Worm (Caenorhabditis elegans) whole organism, L3 larva: Measurements from ENCODE around the gene hda-2.

ENCODE experiments used
- ama-1 ChIP-seq: fragments of 150-350 bp; optimal IDR thresholded peaks from 2 replicates; lab custom pipeline; 2018
- ceh-16 ChIP-seq: sonication (generic microtip); optimal IDR thresholded peaks from 2 replicates; lab custom pipeline; 2017; ENCODE audit warnings: missing biosample characterization, missing genetic modification characterization
- lin-15B ChIP-seq: fragments of 150-350 bp; optimal IDR thresholded peaks from 2 replicates; lab custom pipeline; 2014; ENCODE audit warnings: missing biosample characterization, missing genetic modification characterization
- nfya-1 ChIP-seq: sonication (generic microtip); optimal IDR thresholded peaks from 2 replicates; lab custom pipeline; 2017; ENCODE audit warnings: missing genetic modification characterization, mild to moderate bottlenecking, missing compliant biosample characterization, antibody characterized with exemption, moderate library complexity; ENCODE audit not compliant: insufficient read depth
- nhr-237 ChIP-seq: fragments of 150-350 bp; optimal IDR thresholded peaks from 2 replicates; lab custom pipeline; 2014; ENCODE audit warnings: missing biosample characterization, missing genetic modification characterization
- nhr-28 ChIP-seq: fragments of 150-350 bp; optimal IDR thresholded peaks from 2 replicates; lab custom pipeline; 2014; ENCODE audit warnings: missing biosample characterization, missing genetic modification characterization
- pha-4 ChIP-seq: fragments of 150-350 bp; optimal IDR thresholded peaks from 2 replicates; lab custom pipeline; 2014; ENCODE audit warnings: missing biosample characterization, missing genetic modification reagents, missing genetic modification characterization
- unc-39 ChIP-seq: sonication (generic microtip); optimal IDR thresholded peaks from 4 replicates; lab custom pipeline; 2017; ENCODE audit warnings: missing biosample characterization, missing genetic modification characterization
- unc-62 ChIP-seq: fragments of 150-350 bp; sonication (generic microtip); optimal IDR thresholded peaks from 4 replicates; lab custom pipeline; 2014; ENCODE audit warnings: missing biosample characterization, missing genetic modification reagents, missing genetic modification characterization
- ztf-4 ChIP-seq: fragments of 150-350 bp; optimal IDR thresholded peaks from 2 replicates; lab custom pipeline; 2014; ENCODE audit warnings: missing biosample characterization, missing genetic modification characterization

DNA sequence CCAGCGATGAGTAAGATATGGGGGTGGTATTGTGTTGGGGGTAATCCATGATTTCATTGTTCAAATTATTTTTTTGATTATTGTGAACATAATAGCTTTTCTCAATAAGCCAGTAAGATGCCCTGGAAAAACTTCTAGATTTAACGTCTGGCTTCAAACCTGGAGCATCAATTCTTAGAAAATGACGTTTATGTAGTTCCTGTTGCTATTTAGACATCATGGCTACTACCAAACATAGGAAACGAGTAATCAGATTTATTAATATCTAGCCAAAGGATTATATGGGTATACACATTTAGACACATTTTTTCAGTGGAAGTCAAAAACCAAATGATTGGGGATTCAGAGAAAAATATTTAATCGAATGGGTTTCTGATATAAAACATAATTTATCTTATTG is 37.2 kb upstream of the hda-2 start:
- TF ChIP-seq unc-39 (tag; lab: Kevin White, UChicago) (no peak), ama-1 (lab: Kevin White, UChicago) (no peak), nfya-1 (tag; lab: Kevin White, UChicago) (no peak), unc-62 (GFP tag; lab: Kevin White, UChicago) (no peak), nhr-28 (tag; lab: Kevin White, UChicago) (no peak), pha-4 (tag; lab: Kevin White, UChicago) (no peak), nhr-237 (tag; lab: Kevin White, UChicago) (no peak), lin-15B (no peak), ztf-4 (no peak), ceh-16 (tag; lab: Kevin White, UChicago) (no peak)
